Fruit fly (Drosophila melanogaster) Kc167 (cell line): ENCODE data around the gene CG17292.

Experiments
- Myc ChIP-seq: fragments of >200 bp; optimal IDR thresholded peaks from 2 replicates; lab custom pipeline; 2017; ENCODE audit warnings: missing external identifiers
- Sin3A ChIP-seq: fragments of >200 bp; optimal IDR thresholded peaks from 2 replicates; lab custom pipeline; 2018; ENCODE audit warnings: missing external identifiers
- h ChIP-seq: fragments of >200 bp; optimal IDR thresholded peaks from 3 replicates; lab custom pipeline; 2018; ENCODE audit warnings: missing external identifiers
- insv ChIP-seq: fragments of >200 bp; optimal IDR thresholded peaks from 3 replicates; lab custom pipeline; 2018; ENCODE audit warnings: missing external identifiers
- psq ChIP-seq: fragments of >200 bp; optimal IDR thresholded peaks from 2 replicates; lab custom pipeline; 2017; ENCODE audit warnings: missing external identifiers
- ttk ChIP-seq: sonication (Bioruptor generic); optimal IDR thresholded peaks from 2 replicates; lab custom pipeline; 2017; ENCODE audit warnings: missing external identifiers

The CG17292 gene

DNA sequence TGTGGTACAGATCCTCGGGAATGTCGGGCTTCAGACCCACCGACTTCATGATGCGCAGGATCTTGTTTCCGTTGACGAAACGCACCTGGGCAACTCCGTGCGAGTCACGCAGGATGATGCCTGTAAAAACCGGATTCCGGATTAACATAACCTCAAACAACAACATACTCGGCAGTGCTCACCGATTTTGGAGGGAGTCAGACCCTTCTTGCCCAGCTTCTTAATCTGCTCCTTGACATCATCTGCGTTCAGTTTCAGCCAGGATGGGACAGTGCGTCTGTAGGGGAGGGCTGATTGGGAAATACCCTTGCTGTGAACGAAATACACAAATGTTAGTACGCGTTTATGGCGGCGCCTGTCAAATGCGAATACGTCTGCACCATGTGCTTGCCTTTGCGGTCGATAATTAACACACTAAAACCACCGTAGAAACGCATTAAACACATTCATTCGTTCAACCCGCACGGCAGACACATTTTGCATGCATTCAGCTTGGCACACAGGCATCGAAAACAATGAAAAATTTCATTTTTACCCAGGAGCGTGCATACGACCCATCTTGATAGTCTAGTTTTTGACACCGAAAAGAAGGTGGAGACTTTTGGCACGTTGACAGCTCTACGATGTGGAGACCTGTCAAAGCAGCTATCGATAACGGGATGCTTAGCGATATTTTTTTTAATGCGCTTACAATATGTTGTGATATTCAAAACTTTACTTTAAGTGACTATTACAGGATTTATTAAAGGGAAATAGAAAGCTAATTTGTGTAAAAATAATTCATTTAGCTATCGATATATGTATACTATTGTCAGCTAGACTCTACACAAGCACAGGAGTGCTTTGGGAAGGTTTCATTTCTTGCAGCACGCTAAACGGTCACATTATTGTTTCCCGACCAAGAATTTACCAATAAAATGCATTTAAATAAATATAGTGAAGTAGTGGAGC, 6.0 kb upstream of the CG17292 start, which contains the start of the genes RpS13 and CSN8:
RpS13 (minus strand) TSS at position 657 of the 951 bp plus-strand sequence.
CSN8 (plus strand) TSS at position 850 of the 951 bp plus-strand sequence.
- TF ChIP-seq Sin3A (no peak), ttk (lab: Kevin White, UChicago) (no peak), insv (lab: Kevin White, UChicago) (no peak), h (lab: Kevin White, UChicago) (no peak), Myc (lab: Kevin White, UChicago) (no peak), psq (no peak)

DNA sequence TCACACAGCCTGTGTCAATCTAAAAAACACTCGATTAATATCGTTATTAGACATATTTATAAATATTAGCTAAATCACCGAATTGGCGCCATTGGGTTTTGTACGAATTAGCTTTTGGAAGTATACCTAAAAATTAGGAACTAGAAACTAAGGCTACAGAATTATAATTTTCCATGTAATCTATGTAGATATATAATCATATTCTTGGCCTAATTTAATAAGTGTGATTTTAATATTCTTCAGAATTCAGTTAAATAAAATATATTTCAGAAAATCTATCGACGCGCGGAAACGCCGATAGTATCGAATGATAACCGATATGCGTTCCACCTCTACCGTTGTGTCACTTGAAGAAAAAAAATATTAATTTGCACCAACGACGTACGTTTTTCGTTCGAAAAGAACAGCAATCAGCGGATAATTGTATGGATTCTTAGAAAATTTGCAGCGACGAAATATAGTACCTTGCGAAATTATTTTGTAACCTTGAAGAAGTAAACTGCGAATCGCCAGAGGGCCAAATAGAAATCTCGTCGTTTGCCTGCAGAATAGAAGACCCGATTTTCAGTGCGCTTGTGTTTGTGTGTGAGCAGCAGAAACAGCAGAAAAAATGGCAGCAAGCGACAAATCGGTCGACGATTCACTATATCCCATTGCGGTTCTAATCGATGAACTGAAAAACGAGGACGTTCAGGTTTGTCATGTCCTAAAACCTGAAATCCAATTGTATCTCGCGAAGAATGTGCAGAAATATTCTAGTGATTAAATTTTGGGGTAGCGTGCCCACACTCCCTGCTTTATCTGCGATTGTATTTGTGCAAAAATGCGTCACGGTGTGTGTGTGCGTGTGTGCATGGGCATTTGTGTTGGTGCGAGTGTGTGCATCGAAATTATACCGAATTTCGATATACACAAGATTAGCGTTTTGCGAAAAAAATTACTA, 4.3 kb upstream of the CG17292 start, which contains the start of gene Pp2A-29B:
Pp2A-29B (plus strand) TSS at position 338 of the 943 bp plus-strand sequence.
- TF ChIP-seq psq: no peak
- TF ChIP-seq ttk (lab: Kevin White, UChicago): no peak
- TF ChIP-seq Sin3A: no peak
- TF ChIP-seq h (lab: Kevin White, UChicago): no peak
- TF ChIP-seq Myc (lab: Kevin White, UChicago): no peak
- no peak for TF ChIP-seq insv (lab: Kevin White, UChicago)

DNA sequence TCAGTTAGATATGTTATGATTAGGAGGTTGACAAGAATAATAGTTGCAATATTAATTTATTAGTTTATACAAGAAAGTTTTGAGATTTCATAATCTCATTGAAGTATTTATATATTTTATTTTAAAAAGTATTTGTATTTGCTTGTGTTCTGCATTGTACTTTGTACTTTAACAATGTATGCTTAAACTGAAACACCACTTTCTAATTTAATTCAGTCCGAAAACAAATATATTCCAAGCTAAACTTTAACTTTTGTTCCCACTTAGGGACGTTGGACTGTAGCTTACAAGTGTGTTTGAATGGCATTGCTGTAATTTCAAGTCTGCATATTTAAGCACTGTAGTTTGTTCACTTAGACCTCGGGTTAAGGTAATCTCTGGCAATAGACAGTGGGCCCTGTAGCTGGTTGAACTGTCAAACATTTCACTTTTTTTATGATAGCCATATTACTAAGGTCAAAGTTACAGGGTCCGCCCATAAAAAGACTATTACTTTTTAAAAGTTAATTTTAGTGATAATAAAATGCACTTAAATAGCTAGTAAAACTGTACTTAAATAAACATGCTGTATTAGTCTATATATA, 1.2 kb downstream of the CG17292 start:
- TF ChIP-seq Sin3A (no peak), ttk (lab: Kevin White, UChicago) (no peak), psq (no peak), Myc (lab: Kevin White, UChicago) (no peak), insv (lab: Kevin White, UChicago) (no peak), h (lab: Kevin White, UChicago) (no peak)

DNA sequence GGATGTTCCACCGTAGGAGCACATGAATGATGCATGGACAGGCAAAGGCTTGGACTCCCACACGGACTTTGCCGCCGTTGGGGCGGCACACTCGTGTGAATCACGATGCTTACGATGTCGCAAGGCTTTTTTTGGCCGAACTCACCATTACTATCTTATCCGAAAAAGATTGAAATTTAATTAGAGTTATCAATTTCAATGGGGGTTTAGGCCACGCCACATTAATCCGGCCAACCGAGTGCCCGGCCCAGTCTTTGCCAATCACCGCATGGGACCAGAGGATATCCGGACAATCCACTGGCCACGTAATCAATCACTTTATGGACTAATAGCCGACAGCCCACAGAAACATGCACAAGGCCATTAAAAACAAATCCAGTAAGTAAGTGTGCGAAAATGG, 2.0 kb downstream of the CG17292 start:
- no peak for TF ChIP-seq insv (lab: Kevin White, UChicago)
- no peak for TF ChIP-seq Myc (lab: Kevin White, UChicago)
- TF ChIP-seq psq: no peak
- no peak for TF ChIP-seq h (lab: Kevin White, UChicago)
- no peak for TF ChIP-seq Sin3A
- no peak for TF ChIP-seq ttk (lab: Kevin White, UChicago)

DNA sequence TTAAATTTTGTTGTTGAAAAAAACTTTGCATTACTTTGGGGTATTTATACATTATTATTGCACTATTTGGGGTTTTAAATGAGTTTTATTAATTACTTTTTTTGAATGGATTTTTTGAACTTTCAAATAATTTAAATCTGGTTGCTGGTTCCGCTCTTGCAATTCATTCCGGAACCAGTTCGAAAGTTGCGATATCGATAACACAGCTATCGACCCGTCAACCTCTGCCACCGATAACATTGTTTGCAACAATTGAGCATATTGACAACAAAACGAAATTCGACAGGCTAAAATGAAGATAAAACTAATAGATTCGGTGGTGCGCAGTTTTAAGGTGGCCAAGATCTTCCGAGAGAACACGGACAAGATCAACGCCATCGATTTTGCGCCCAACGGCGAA, 4.0 kb downstream of the CG17292 start, which contains the start of gene Wdr82:
Wdr82 (plus strand) TSS at position 227 of the 400 bp plus-strand sequence.
- TF ChIP-seq insv (lab: Kevin White, UChicago) (no peak), ttk (lab: Kevin White, UChicago) (no peak), h (lab: Kevin White, UChicago) (no peak), Myc (lab: Kevin White, UChicago) (no peak), Sin3A (no peak), psq (no peak)

DNA sequence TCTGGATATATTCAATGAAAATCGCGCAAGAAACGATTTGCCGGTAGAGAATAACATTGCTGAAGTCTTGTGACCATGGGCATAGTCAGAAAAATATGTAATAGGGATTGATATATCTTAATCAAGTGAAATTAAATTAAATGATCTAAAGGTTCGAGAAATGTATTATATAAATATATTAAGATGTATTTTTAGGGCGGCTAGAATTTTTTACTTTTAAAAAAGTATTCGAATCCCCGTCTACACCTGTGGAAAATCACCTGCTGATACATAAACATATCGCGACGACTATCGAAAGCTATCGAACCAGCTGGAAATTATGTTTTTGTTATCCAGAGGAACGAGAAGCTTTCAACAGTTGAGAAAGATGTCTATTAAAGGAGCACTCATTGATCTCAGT, 6.5 kb downstream of the CG17292 start, which contains the start of the genes CG13390 and CG17294:
CG13390 (minus strand) TSS at position 81 of the 400 bp plus-strand sequence.
CG17294 (plus strand) TSS at position 319 of the 400 bp plus-strand sequence.
- TF ChIP-seq h (lab: Kevin White, UChicago) (no peak), Myc (lab: Kevin White, UChicago) (no peak), ttk (lab: Kevin White, UChicago) (no peak), Sin3A (no peak), psq (no peak), insv (lab: Kevin White, UChicago) (no peak)

DNA sequence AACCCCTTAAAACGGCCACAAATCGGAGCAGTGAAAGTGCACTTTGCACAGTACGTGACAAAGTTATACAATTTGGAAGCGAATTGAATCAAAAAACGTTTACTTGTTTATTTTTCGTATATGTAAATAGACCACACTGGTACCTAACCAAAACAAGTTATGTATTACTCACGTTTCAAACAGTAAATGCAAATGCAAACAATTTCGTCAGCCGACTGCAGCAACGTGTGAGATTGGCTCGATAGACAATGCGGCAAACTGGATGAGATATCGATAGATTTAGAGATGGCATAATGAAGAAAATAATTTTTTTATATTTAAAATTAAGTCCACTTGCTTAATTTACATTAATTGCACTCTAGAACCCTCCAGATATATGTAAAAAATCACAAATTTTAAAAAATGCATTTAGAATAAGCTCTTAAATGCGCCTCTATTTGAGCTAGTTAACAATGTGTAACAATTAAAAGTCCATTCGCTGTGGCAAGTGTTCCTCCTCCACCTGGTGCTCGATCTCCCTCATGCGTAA, 11.3 kb downstream of the CG17292 start, which contains the start of gene AlaRS:
AlaRS (minus strand) TSS at position 257 of the 529 bp plus-strand sequence.
- TF ChIP-seq Sin3A: no peak
- no peak for TF ChIP-seq h (lab: Kevin White, UChicago)
- TF ChIP-seq ttk (lab: Kevin White, UChicago): no peak
- no peak for TF ChIP-seq Myc (lab: Kevin White, UChicago)
- TF ChIP-seq psq: no peak
- no peak for TF ChIP-seq insv (lab: Kevin White, UChicago)

DNA sequence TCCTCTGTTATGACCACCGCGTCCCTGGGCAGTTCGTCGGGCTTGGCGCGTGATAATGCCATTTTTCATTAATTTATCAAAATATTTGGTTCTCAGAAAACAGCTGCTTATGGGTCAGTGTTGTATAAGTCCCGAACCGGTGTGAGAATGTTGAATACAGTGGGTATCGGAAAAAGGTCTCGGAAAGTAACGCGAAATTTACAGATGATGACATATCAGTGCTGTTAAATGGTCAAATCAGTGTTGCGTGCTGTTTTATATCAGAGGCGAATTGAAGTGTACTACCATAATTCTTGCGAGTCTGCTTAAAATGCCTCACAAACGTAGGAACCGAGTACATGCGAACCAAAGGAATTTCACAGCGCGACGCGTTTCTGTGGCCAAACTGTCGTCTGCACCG, 12.4 kb downstream of the CG17292 start, which contains the start of the genes CG13392 and Rcd4:
CG13392 (minus strand) TSS at position 162 of the 400 bp plus-strand sequence.
Rcd4 (plus strand) TSS at position 216 of the 400 bp plus-strand sequence.
- TF ChIP-seq ttk (lab: Kevin White, UChicago): no peak
- TF ChIP-seq psq: no peak
- TF ChIP-seq Sin3A: no peak
- no peak for TF ChIP-seq Myc (lab: Kevin White, UChicago)
- no peak for TF ChIP-seq insv (lab: Kevin White, UChicago)
- TF ChIP-seq h (lab: Kevin White, UChicago): no peak

DNA sequence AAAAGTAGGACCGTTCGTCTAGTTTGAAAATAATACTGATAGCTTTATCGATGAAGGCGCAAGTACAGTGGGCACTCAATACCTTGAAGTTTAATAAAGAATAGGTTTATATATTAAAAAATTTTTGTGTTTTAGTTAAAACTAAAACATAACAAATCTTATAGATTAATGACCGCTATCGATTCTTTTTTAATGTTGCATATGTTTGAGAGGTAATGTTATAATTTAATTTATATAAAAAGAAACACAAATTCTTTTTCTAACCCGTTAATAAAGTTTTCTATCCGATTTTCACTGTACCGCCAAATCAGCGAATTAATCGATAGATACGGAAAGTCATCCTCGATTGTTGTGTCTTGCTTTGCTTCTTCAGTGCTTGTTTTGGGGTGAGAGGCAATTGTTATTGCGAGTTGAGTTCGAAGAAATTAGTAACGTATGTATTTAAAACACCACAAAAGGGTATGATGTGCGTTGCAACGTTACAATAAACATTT, 13.9 kb downstream of the CG17292 start, which contains the start of the genes Dad1 and CG13384:
Dad1 (minus strand) TSS at position 30 of the 494 bp plus-strand sequence.
CG13384 (plus strand) TSS at position 348 of the 494 bp plus-strand sequence.
- TF ChIP-seq Sin3A (no peak), Myc (lab: Kevin White, UChicago) (no peak), h (lab: Kevin White, UChicago) (no peak), insv (lab: Kevin White, UChicago) (no peak), psq (no peak), ttk (lab: Kevin White, UChicago) (no peak)

DNA sequence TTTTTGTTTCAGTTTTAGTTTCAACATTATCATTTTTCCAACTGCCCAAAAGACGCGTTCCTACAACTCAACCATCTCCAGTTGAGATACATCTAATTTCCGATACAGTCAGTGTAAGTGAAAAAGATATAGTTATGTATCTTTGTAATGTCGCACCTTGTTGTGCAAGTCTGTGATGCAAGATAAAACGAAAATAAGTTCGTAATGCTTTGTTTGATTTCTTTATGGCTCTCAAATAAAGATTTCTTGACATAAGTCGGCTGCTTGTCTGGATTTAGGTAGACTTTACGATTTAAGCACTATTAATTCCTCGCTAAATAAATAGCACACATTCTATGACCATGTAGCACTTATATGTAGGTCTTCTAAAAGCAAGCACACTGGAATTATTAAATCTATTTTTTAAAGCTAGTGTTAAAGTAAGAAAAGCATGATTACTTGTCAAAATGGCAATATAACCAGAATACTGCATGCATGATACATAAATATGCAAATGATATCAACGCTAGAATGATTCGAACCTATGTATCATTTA, 14.8 kb downstream of the CG17292 start:
- TF ChIP-seq h (lab: Kevin White, UChicago): no peak
- no peak for TF ChIP-seq Myc (lab: Kevin White, UChicago)
- no peak for TF ChIP-seq psq
- no peak for TF ChIP-seq Sin3A
- TF ChIP-seq ttk (lab: Kevin White, UChicago): no peak
- TF ChIP-seq insv (lab: Kevin White, UChicago): no peak
